Fruit fly (Drosophila melanogaster) whole organism, embryonic: Measurements from ENCODE around the gene Src64B.
A peak's percentile ranks its signal among the peaks of the same experiment; 100 is the strongest.

Source experiments
- Abd-B ChIP-seq: fragments of 200-800 bp; sonication (Bioruptor generic); optimal IDR thresholded peaks from 2 replicates; lab custom pipeline; 2018; ENCODE audit warnings: missing biosample characterization, mild to moderate bottlenecking, missing genetic modification characterization, moderate library complexity
- Atf-2 ChIP-seq: fragments of 200-800 bp; sonication (Bioruptor generic); optimal IDR thresholded peaks from 2 replicates; lab custom pipeline; 2016; ENCODE audit warnings: missing biosample characterization, missing genetic modification characterization
- Atf3 ChIP-seq: fragments of 200-800 bp; sonication (Bioruptor generic); optimal IDR thresholded peaks from 3 replicates; lab custom pipeline; 2016; ENCODE audit warnings: missing biosample characterization, missing genetic modification characterization
- CG10431 ChIP-seq: fragments of 200-800 bp; sonication (Bioruptor generic); optimal IDR thresholded peaks from 3 replicates; lab custom pipeline; 2018; ENCODE audit warnings: missing biosample characterization, mild to moderate bottlenecking, missing genetic modification characterization
- CG10979 ChIP-seq: fragments of 200-800 bp; sonication (Bioruptor generic); optimal IDR thresholded peaks from 2 replicates; lab custom pipeline; 2018; ENCODE audit warnings: missing biosample characterization, mild to moderate bottlenecking, missing genetic modification characterization, moderate library complexity
- CG11247 ChIP-seq: fragments of 200-800 bp; sonication (Bioruptor generic); IDR thresholded peaks from 2 replicates; pipeline ENCODE4 v1.3.6; 2022; ENCODE audit warnings: missing biosample characterization, missing genetic modification characterization
- CG12104 ChIP-seq: fragments of 200-800 bp; sonication (Bioruptor generic); optimal IDR thresholded peaks from 3 replicates; lab custom pipeline; 2016; ENCODE audit warnings: missing biosample characterization, missing genetic modification characterization
- CG12236 ChIP-seq: fragments of 200-800 bp; sonication (Bioruptor generic); optimal IDR thresholded peaks from 2 replicates; lab custom pipeline; 2016; ENCODE audit warnings: missing biosample characterization, missing genetic modification characterization
- CG14860 ChIP-seq: fragments of 200-800 bp; sonication (Bioruptor generic); IDR thresholded peaks from 3 replicates; pipeline ENCODE4 v1.3.6; 2022; ENCODE audit warnings: missing biosample characterization, missing genetic modification characterization; ENCODE audit not compliant: partially characterized antibody
- CG1603 ChIP-seq: fragments of 200-800 bp; sonication (Bioruptor generic); optimal IDR thresholded peaks from 2 replicates; lab custom pipeline; 2019; ENCODE audit warnings: missing biosample characterization, mild to moderate bottlenecking, missing genetic modification characterization, moderate library complexity
- CG16863 ChIP-seq: fragments of 200-800 bp; sonication (Bioruptor generic); optimal IDR thresholded peaks from 3 replicates; lab custom pipeline; 2016; ENCODE audit warnings: missing biosample characterization, missing genetic modification characterization
- CG17328 ChIP-seq: fragments of 200-800 bp; sonication (Bioruptor generic); IDR thresholded peaks from 2 replicates; pipeline ENCODE4 v1.3.6; 2022; ENCODE audit warnings: missing biosample characterization, missing genetic modification characterization
- CG17359 ChIP-seq: fragments of 200-800 bp; sonication (Bioruptor generic); optimal IDR thresholded peaks from 3 replicates; lab custom pipeline; 2018; ENCODE audit warnings: missing biosample characterization, mild to moderate bottlenecking, missing genetic modification characterization, moderate library complexity
- CG17361 ChIP-seq: fragments of 200-800 bp; sonication (Bioruptor generic); IDR thresholded peaks from 3 replicates; pipeline ENCODE4 v1.3.6; 2022; ENCODE audit warnings: missing biosample characterization, missing genetic modification characterization
- CG30020 ChIP-seq: fragments of 200-800 bp; optimal IDR thresholded peaks from 2 replicates; lab custom pipeline; 2019; ENCODE audit warnings: missing biosample characterization, mild to moderate bottlenecking, missing genetic modification characterization, moderate library complexity
- CG4617 ChIP-seq: fragments of 200-800 bp; sonication (Bioruptor generic); optimal IDR thresholded peaks from 3 replicates; lab custom pipeline; 2016; ENCODE audit warnings: missing biosample characterization, missing genetic modification characterization, borderline replicate concordance
- CG4730 ChIP-seq: fragments of 200-800 bp; sonication (Bioruptor generic); IDR thresholded peaks from 2 replicates; pipeline ENCODE4 v1.3.6; 2022; ENCODE audit warnings: missing biosample characterization, missing genetic modification characterization
- CG9609 ChIP-seq: fragments of 200-800 bp; sonication (Bioruptor generic); optimal IDR thresholded peaks from 3 replicates; lab custom pipeline; 2016; ENCODE audit warnings: missing biosample characterization, missing genetic modification characterization
- Chrac-16 ChIP-seq: fragments of 200-800 bp; sonication (Bioruptor generic); optimal IDR thresholded peaks from 3 replicates; lab custom pipeline; 2016; ENCODE audit warnings: missing biosample characterization, missing genetic modification characterization
- Drgx ChIP-seq: fragments of 200-800 bp; sonication (Bioruptor generic); IDR thresholded peaks from 2 replicates; pipeline ENCODE4 v1.3.6; 2022; ENCODE audit warnings: missing biosample characterization, missing genetic modification characterization
- Ets65A ChIP-seq: fragments of 200-800 bp; sonication (Bioruptor generic); peaks from one replicate; lab custom pipeline; 2016; ENCODE audit warnings: missing biosample characterization, missing genetic modification characterization
- Med ChIP-seq: fragments of 200-800 bp; sonication (Bioruptor generic); peaks from one replicate; lab custom pipeline; 2016; ENCODE audit warnings: missing biosample characterization, missing genetic modification characterization, mild to moderate bottlenecking, inconsistent platforms, moderate library complexity
- NC2β ChIP-seq: fragments of 200-800 bp; sonication (Bioruptor generic); optimal IDR thresholded peaks from 2 replicates; lab custom pipeline; 2016; ENCODE audit warnings: missing biosample characterization, missing genetic modification characterization
- Opbp ChIP-seq: fragments of 200-800 bp; sonication (Bioruptor generic); IDR thresholded peaks from 3 replicates; pipeline ENCODE4 v1.3.6; 2022; ENCODE audit warnings: missing biosample characterization, missing genetic modification characterization; ENCODE audit not compliant: partially characterized antibody
- Usf ChIP-seq: fragments of 200-800 bp; sonication (Bioruptor generic); optimal IDR thresholded peaks from 2 replicates; lab custom pipeline; 2017; ENCODE audit warnings: missing genotype, missing biosample characterization, missing genetic modification characterization
- ac ChIP-seq: fragments of 200-800 bp; sonication (Bioruptor generic); optimal IDR thresholded peaks from 3 replicates; lab custom pipeline; 2017; ENCODE audit warnings: missing biosample characterization, mild to moderate bottlenecking, missing genetic modification characterization
- cas ChIP-seq: fragments of 200-800 bp; sonication (Bioruptor generic); IDR thresholded peaks from 2 replicates; pipeline ENCODE4 v1.3.6; 2022; ENCODE audit warnings: missing biosample characterization, missing genetic modification characterization
- chif ChIP-seq, 2 experiments: fragments of 200-800 bp; sonication (Bioruptor generic); optimal IDR thresholded peaks; 3 replicates each; lab custom pipeline; 2016; ENCODE audit warnings: missing biosample characterization in 2 of 2, missing genetic modification characterization in 2 of 2
- exex ChIP-seq: fragments of 200-800 bp; sonication (Bioruptor generic); optimal IDR thresholded peaks from 4 replicates; lab custom pipeline; 2018; ENCODE audit warnings: missing biosample characterization, mild to moderate bottlenecking, missing genetic modification characterization, moderate library complexity
- gem ChIP-seq: fragments of 200-800 bp; sonication (Bioruptor generic); optimal IDR thresholded peaks from 2 replicates; lab custom pipeline; 2019; ENCODE audit warnings: missing biosample characterization, mild to moderate bottlenecking, missing genetic modification characterization, moderate library complexity
- ham ChIP-seq: fragments of 200-800 bp; sonication (Bioruptor generic); IDR thresholded peaks from 2 replicates; pipeline ENCODE4 v1.3.6; 2022; ENCODE audit warnings: missing biosample characterization, missing genetic modification characterization
- ken ChIP-seq: fragments of 200-800 bp; sonication (Bioruptor generic); IDR thresholded peaks from 3 replicates; pipeline ENCODE4 v1.3.6; 2022; ENCODE audit warnings: missing biosample characterization, missing genetic modification characterization
- phol ChIP-seq: fragments of 200-800 bp; sonication (Bioruptor generic); optimal IDR thresholded peaks from 3 replicates; lab custom pipeline; 2018; ENCODE audit warnings: missing biosample characterization, mild to moderate bottlenecking, missing genetic modification characterization, moderate library complexity
- salm ChIP-seq: fragments of 200-800 bp; sonication (Bioruptor generic); optimal IDR thresholded peaks from 2 replicates; lab custom pipeline; 2018; ENCODE audit warnings: missing biosample characterization, mild to moderate bottlenecking, missing genetic modification characterization
- sens ChIP-seq: fragments of 200-800 bp; sonication (Bioruptor generic); peaks from one replicate; lab custom pipeline; 2016; ENCODE audit warnings: missing biosample characterization, missing genetic modification characterization
- shn ChIP-seq: fragments of 200-800 bp; sonication (Bioruptor generic); optimal IDR thresholded peaks from 3 replicates; lab custom pipeline; 2016; ENCODE audit warnings: missing biosample characterization, missing genetic modification characterization
- tio ChIP-seq: fragments of 200-800 bp; sonication (Bioruptor generic); optimal IDR thresholded peaks from 2 replicates; lab custom pipeline; 2017; ENCODE audit warnings: missing biosample characterization, missing genetic modification characterization, inconsistent platforms
- tx ChIP-seq: fragments of 200-800 bp; sonication (Bioruptor generic); optimal IDR thresholded peaks from 2 replicates; lab custom pipeline; 2016; ENCODE audit warnings: missing biosample characterization, missing genetic modification characterization
- wek ChIP-seq: fragments of 200-800 bp; sonication (Bioruptor generic); optimal IDR thresholded peaks from 3 replicates; lab custom pipeline; 2018; ENCODE audit warnings: missing biosample characterization, mild to moderate bottlenecking, missing genetic modification characterization, moderate library complexity
- zf30C ChIP-seq: fragments of 200-800 bp; sonication (Bioruptor generic); optimal IDR thresholded peaks from 3 replicates; lab custom pipeline; 2018; ENCODE audit warnings: missing biosample characterization, mild to moderate bottlenecking, missing genetic modification characterization
- zfh2 ChIP-seq: fragments of 200-800 bp; sonication (Bioruptor generic); optimal IDR thresholded peaks from 2 replicates; lab custom pipeline; 2016; ENCODE audit warnings: missing biosample characterization, missing genetic modification characterization

Gene Src64B

dm6 chr3L:4546650-4547049, 79.3 kb downstream of the Src64B start (continued):
- TF ChIP-seq CG30020 (tag; lab: Kevin White, UChicago) (peak; percentile 2), CG4730 (0 out of 2 replicates have a peak, but pooled peaks have one; percentile 34), exex (tag; lab: Kevin White, UChicago) (no peak), NC2β (GFP tag; lab: Kevin White, UChicago) (peak; percentile 17), CG16863 (GFP tag; lab: Kevin White, UChicago) (no peak), Atf-2 (GFP tag; lab: Kevin White, UChicago) (no peak), ham (GFP tag; lab: Robert Waterston, UW) (no peak), tio (GFP tag; lab: Kevin White, UChicago) (peak; percentile 64), Atf3 (GFP tag; lab: Kevin White, UChicago) (peak; percentile 14), cas (GFP tag; lab: Robert Waterston, UW) (no peak), CG17328 (GFP tag; lab: Robert Waterston, UW) (peak; percentile 72), Usf (peak; percentile 14), CG4617 (GFP tag; lab: Kevin White, UChicago) (no peak), tx (GFP tag; lab: Kevin White, UChicago) (no peak), CG14860 (GFP tag; lab: Robert Waterston, UW) (no peak), CG9609 (GFP tag; lab: Kevin White, UChicago) (no peak), Chrac-16 (GFP tag; lab: Kevin White, UChicago) (peak; percentile 67), chif (GFP tag; optimal IDR thresholded peaks at IDR 0.05; lab: Kevin White, UChicago) (peak; percentile 20 to 31), Opbp (GFP tag; lab: Robert Waterston, UW) (no peak), ken (GFP tag; lab: Robert Waterston, UW) (peak; percentile 50; the same call in 1 of the 3 replicates), ac (GFP tag; lab: Kevin White, UChicago) (peak; percentile 55), CG17359 (tag; lab: Kevin White, UChicago) (peak; percentile 62), CG1603 (tag; lab: Kevin White, UChicago) (peak; percentile 70)

dm6 chr3L:4545731-4546130, 80.3 kb downstream of the Src64B start:
- TF ChIP-seq zf30C (GFP tag; lab: Kevin White, UChicago), result peak; percentile 27
- TF ChIP-seq Med (GFP tag; lab: Kevin White, UChicago), result peak; percentile 18
- TF ChIP-seq salm (tag; lab: Kevin White, UChicago), result no peak
- TF ChIP-seq CG11247 (GFP tag; lab: Robert Waterston, UW), result no peak
- no peak for TF ChIP-seq shn (GFP tag; lab: Kevin White, UChicago)
- no peak for TF ChIP-seq CG12236 (GFP tag; lab: Kevin White, UChicago)
- TF ChIP-seq Atf-2 (GFP tag; lab: Kevin White, UChicago), result no peak
- 0 out of 3 replicates have a peak, but pooled peaks have one; percentile 21 for TF ChIP-seq CG17361
- TF ChIP-seq sens (GFP tag; lab: Kevin White, UChicago), result peak; percentile 74
- TF ChIP-seq phol, result peak; percentile 27
- TF ChIP-seq CG10979 (tag; lab: Kevin White, UChicago), result peak; percentile 7
- TF ChIP-seq Drgx, result peak; percentile 17; the same call in 1 of the 2 replicates
- TF ChIP-seq zfh2, result no peak
- peak; percentile 20 for TF ChIP-seq gem (tag; lab: Kevin White, UChicago)
- no peak for TF ChIP-seq CG10431 (GFP tag; lab: Kevin White, UChicago)
- TF ChIP-seq wek, result no peak
- TF ChIP-seq CG12104 (GFP tag; lab: Kevin White, UChicago), result no peak
- TF ChIP-seq Abd-B (GFP tag; lab: Kevin White, UChicago), result no peak
- peak; percentile 22 for TF ChIP-seq Ets65A (GFP tag; lab: Kevin White, UChicago)
